Fruit fly (Drosophila melanogaster): Measurements from ENCODE around the gene rod.

DNA sequence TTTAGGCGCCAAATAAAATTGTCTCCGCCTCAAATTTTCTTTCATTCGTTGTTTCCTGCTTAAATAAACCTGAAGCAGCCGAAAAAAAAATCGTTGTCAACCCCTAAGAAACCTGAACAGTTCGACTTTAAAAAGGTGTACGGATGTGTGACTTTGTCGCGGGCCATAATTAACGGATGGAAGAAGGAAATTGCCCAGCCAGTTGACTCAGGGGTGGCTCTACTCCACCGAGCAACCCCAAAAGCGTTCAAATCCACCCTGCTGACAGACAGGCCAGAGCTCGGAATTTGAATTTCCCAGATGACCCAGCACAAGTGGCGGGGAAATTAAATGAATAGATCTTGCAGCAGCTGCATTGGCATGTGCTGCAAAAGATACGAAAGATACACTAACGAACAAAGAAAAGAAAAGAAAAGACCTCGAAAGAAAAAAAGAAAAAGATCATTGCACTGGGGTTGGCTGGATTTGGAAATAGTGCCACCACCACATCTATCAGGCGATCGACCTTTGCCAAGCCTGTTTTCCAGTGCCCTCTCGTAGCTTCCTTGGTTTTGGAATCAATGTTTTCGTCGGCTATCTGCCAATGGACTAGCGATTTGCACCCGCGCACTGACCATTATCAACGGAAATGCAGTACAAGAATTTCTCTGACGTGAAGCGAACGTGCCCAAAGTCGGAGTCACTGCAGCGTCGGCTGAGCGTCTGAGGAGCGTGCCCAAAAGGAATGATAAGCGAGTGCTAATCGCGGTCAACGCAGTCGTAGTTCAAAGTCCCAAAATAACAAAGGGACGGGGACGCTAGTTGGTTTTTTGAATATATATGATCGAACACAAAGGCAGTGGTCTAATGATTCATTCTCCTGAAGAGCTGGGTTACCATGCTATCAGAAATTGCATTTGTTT lies 25.7 kb downstream of the rod start:
- no peak for TF ChIP-seq h (optimal IDR thresholded peaks at IDR 0.05)
- TF ChIP-seq Sin3A (optimal IDR thresholded peaks at IDR 0.05), result no peak
- no peak for TF ChIP-seq psq (optimal IDR thresholded peaks at IDR 0.05)
